Worm (Caenorhabditis elegans) whole organism, mixed stage, embryonic: ENCODE measurements around the gene srw-121.

ENCODE experiments used
- M03D4.4 ChIP-seq: sonication (generic microtip); optimal IDR thresholded peaks from 2 replicates; lab custom pipeline; 2017; ENCODE audit warnings: mild to moderate bottlenecking, missing genetic modification characterization, missing compliant biosample characterization
- bed-3 ChIP-seq: fragments of 200-800 bp; sonication (Bioruptor generic); optimal IDR thresholded peaks from 3 replicates; lab custom pipeline; 2018; ENCODE audit warnings: mild to moderate bottlenecking, missing genetic modification characterization, moderate library complexity, missing compliant biosample characterization
- ceh-39 ChIP-seq: fragments of 150-350 bp; optimal IDR thresholded peaks from 2 replicates; lab custom pipeline; 2014; ENCODE audit warnings: missing biosample characterization, missing genetic modification characterization
- ceh-43 ChIP-seq: fragments of 200-800 bp; sonication (Bioruptor generic); optimal IDR thresholded peaks from 2 replicates; lab custom pipeline; 2018; ENCODE audit warnings: mild to moderate bottlenecking, missing genetic modification characterization, moderate library complexity, missing compliant biosample characterization
- ceh-83 ChIP-seq: fragments of 200-800 bp; sonication (Bioruptor generic); optimal IDR thresholded peaks from 2 replicates; lab custom pipeline; 2018; ENCODE audit warnings: mild to moderate bottlenecking, missing genetic modification characterization, missing compliant biosample characterization
- ces-1 ChIP-seq: fragments of 150-350 bp; optimal IDR thresholded peaks from 2 replicates; lab custom pipeline; 2014; ENCODE audit warnings: missing biosample characterization, missing genetic modification reagents, missing genetic modification characterization
- cnd-1 ChIP-seq: fragments of 200-800 bp; sonication (Bioruptor generic); optimal IDR thresholded peaks from 2 replicates; lab custom pipeline; 2018; ENCODE audit warnings: mild to moderate bottlenecking, missing genetic modification characterization, missing compliant biosample characterization
- drap-1 ChIP-seq: fragments of 200-800 bp; sonication (Bioruptor generic); optimal IDR thresholded peaks from 3 replicates; lab custom pipeline; 2018; ENCODE audit warnings: mild to moderate bottlenecking, missing genetic modification characterization, missing compliant biosample characterization
- elt-3 ChIP-seq: fragments of 150-350 bp; optimal IDR thresholded peaks from 2 replicates; lab custom pipeline; 2014; ENCODE audit warnings: missing biosample characterization, missing genetic modification characterization
- flh-1 ChIP-seq: fragments of 200-800 bp; sonication (Bioruptor generic); optimal IDR thresholded peaks from 2 replicates; lab custom pipeline; 2018; ENCODE audit warnings: mild to moderate bottlenecking, missing genetic modification characterization, moderate library complexity, missing compliant biosample characterization
- ham-2 ChIP-seq: fragments of 200-800 bp; sonication (Bioruptor generic); optimal IDR thresholded peaks from 2 replicates; lab custom pipeline; 2018; ENCODE audit warnings: mild to moderate bottlenecking, missing genetic modification characterization, missing compliant biosample characterization
- hlh-1 ChIP-seq: fragments of 150-350 bp; optimal IDR thresholded peaks from 2 replicates; lab custom pipeline; 2014; ENCODE audit warnings: missing biosample characterization, missing genetic modification reagents, missing genetic modification characterization
- lin-13 ChIP-seq: fragments of 150-350 bp; optimal IDR thresholded peaks from 2 replicates; lab custom pipeline; 2014; ENCODE audit warnings: missing biosample characterization, missing genetic modification characterization
- lsy-2 ChIP-seq: fragments of 150-350 bp; optimal IDR thresholded peaks from 2 replicates; lab custom pipeline; 2014; ENCODE audit warnings: missing biosample characterization, missing genetic modification characterization
- mab-5 ChIP-seq: fragments of 150-350 bp; optimal IDR thresholded peaks from 2 replicates; lab custom pipeline; 2014; ENCODE audit warnings: missing biosample characterization, missing genetic modification characterization
- mep-1 ChIP-seq: fragments of 150-350 bp; optimal IDR thresholded peaks from 2 replicates; lab custom pipeline; 2017; ENCODE audit warnings: missing biosample characterization, missing genetic modification reagents, missing genetic modification characterization, inconsistent platforms
- mls-2 ChIP-seq: sonication (generic microtip); optimal IDR thresholded peaks from 2 replicates; lab custom pipeline; 2016; ENCODE audit warnings: mild to moderate bottlenecking, missing genetic modification characterization, moderate library complexity, missing compliant biosample characterization
- nhr-12 ChIP-seq: fragments of 150-350 bp; optimal IDR thresholded peaks from 2 replicates; lab custom pipeline; 2014; ENCODE audit warnings: missing biosample characterization, missing genetic modification characterization
- nhr-237 ChIP-seq: fragments of 150-350 bp; optimal IDR thresholded peaks from 2 replicates; lab custom pipeline; 2014; ENCODE audit warnings: missing biosample characterization, missing genetic modification characterization
- nhr-28 ChIP-seq: fragments of 150-350 bp; optimal IDR thresholded peaks from 2 replicates; lab custom pipeline; 2014; ENCODE audit warnings: missing biosample characterization, missing genetic modification characterization
- nhr-76 ChIP-seq: sonication (generic microtip); optimal IDR thresholded peaks from 2 replicates; lab custom pipeline; 2017; ENCODE audit warnings: missing biosample characterization, missing genetic modification characterization
- pha-4 ChIP-seq: fragments of 150-350 bp; optimal IDR thresholded peaks from 2 replicates; lab custom pipeline; 2018; ENCODE audit warnings: missing biosample characterization, missing genetic modification reagents, missing genetic modification characterization
- snpc-4 ChIP-seq: fragments of 150-350 bp; optimal IDR thresholded peaks from 2 replicates; lab custom pipeline; 2014; ENCODE audit warnings: missing biosample characterization, missing genetic modification characterization
- sptf-1 ChIP-seq: sonication (generic microtip); optimal IDR thresholded peaks from 2 replicates; lab custom pipeline; 2017; ENCODE audit warnings: mild to moderate bottlenecking, missing genetic modification characterization, moderate library complexity, missing compliant biosample characterization
- tbx-8 ChIP-seq: fragments of 200-800 bp; sonication (Bioruptor generic); optimal IDR thresholded peaks from 2 replicates; lab custom pipeline; 2018; ENCODE audit warnings: mild to moderate bottlenecking, missing genetic modification characterization, moderate library complexity, missing compliant biosample characterization
- unc-120 ChIP-seq: sonication (generic microtip); optimal IDR thresholded peaks from 2 replicates; lab custom pipeline; 2017; ENCODE audit warnings: missing genetic modification characterization, missing compliant biosample characterization; ENCODE audit not compliant: poor library complexity, severe bottlenecking
- unc-39 ChIP-seq: fragments of 150-350 bp; optimal IDR thresholded peaks from 2 replicates; lab custom pipeline; 2014; ENCODE audit warnings: missing biosample characterization, missing genetic modification characterization
- unc-62 ChIP-seq: fragments of 150-350 bp; optimal IDR thresholded peaks from 2 replicates; lab custom pipeline; 2014; ENCODE audit warnings: missing biosample characterization, missing genetic modification reagents, missing genetic modification characterization
- zip-8 ChIP-seq: fragments of 150-350 bp; optimal IDR thresholded peaks from 2 replicates; lab custom pipeline; 2014; ENCODE audit warnings: missing biosample characterization, missing genetic modification characterization
- ztf-11 ChIP-seq: fragments of 150-350 bp; optimal IDR thresholded peaks from 2 replicates; lab custom pipeline; 2014; ENCODE audit warnings: missing biosample characterization, missing genetic modification characterization

The srw-121 gene

DNA sequence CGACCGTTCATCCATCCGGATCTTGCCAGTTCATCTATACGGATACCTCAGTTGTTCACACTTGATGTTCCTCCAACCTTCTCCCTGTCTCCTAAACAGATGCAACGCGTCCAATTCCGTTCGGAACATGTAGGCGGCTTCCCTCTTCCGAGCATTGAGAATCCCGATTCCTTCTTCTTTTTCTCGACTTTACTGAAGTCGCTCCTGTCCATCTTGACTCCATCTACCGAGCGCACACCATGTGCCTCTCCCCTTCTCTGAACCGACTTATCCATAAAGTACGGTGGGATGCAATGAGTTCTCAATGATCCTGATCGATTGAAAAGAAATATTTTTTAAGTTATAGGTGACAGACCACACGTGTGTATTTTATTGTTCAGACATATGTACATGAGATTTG lies 675 bp upstream of the srw-121 start:
- TF ChIP-seq mab-5 (tag; lab: Kevin White, UChicago) (no peak), ceh-43 (no peak), hlh-1 (tag; lab: Kevin White, UChicago) (no peak)
- TF ChIP-seq, all 35 proteins: peak for 0

DNA sequence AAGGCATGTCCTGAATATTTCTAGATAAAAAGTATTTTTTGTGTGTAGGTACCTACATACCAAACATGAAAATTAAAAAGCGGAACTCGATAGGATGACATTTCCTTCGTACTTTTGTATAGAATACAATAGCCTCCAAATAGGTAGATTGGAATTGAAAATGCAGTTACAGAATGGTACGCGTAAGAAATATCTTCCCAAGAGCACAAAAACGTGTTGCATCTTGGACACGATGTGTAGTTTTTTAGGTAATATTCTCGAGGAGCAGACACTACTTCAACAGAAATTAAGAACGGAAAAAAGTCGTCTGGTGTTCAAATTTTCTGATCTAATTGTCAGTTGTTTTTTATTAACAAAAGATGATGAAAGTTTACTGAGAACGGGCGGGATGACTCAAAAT lies 4.0 kb downstream of the srw-121 start, which contains the start of gene srh-85:
Gene srh-85 (minus strand): TSS at position 101 of the 400 bp plus-strand sequence.
- TF ChIP-seq cnd-1 (tag; lab: Kevin White, UChicago), result no peak
- TF ChIP-seq ceh-39, result no peak
- TF ChIP-seq ham-2 (GFP tag; lab: Kevin White, UChicago), result no peak
- TF ChIP-seq nhr-28 (tag; lab: Kevin White, UChicago), result no peak
- TF ChIP-seq nhr-76, result no peak
- no peak for TF ChIP-seq zip-8 (tag; lab: Kevin White, UChicago)
- no peak for TF ChIP-seq unc-120 (tag; lab: Kevin White, UChicago)
- no peak for TF ChIP-seq snpc-4 (tag; lab: Kevin White, UChicago)
- no peak for TF ChIP-seq bed-3 (GFP tag; lab: Kevin White, UChicago)
- no peak for TF ChIP-seq mep-1 (tag; lab: Kevin White, UChicago)
- no peak for TF ChIP-seq mls-2 (tag; lab: Kevin White, UChicago)
- TF ChIP-seq sptf-1, result no peak
- no peak for TF ChIP-seq ces-1
- TF ChIP-seq ceh-83 (GFP tag; lab: Kevin White, UChicago), result no peak

DNA sequence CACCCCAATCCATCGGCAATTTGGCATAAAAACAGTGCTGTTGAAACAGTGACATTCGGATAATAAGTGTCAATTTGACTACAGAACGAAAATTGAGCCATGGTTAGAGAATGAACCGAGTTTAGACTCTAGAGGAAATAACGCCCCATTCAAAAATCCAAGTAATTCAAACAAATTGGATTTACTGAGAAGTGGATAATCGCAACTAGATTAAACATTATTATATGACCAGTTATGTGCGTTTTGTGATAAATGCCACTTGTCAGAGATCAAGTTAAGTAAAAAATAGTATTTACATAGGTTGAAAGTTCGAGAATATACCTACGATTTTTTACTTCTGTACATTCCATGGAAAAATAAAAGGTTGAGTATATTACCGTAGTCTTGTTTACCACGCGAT lies 6.1 kb downstream of the srw-121 start, which contains the start of gene srw-139:
Gene srw-139 (minus strand): TSS at position 101 of the 400 bp plus-strand sequence.
- no peak for TF ChIP-seq ceh-83 (GFP tag; lab: Kevin White, UChicago)
- no peak for TF ChIP-seq hlh-1 (tag; lab: Kevin White, UChicago)
- TF ChIP-seq lsy-2 (tag; lab: Kevin White, UChicago), result no peak
- TF ChIP-seq flh-1 (GFP tag; lab: Kevin White, UChicago), result no peak
- no peak for TF ChIP-seq nhr-76
- no peak for TF ChIP-seq snpc-4 (tag; lab: Kevin White, UChicago)
- TF ChIP-seq ceh-39, result no peak
- no peak for TF ChIP-seq bed-3 (GFP tag; lab: Kevin White, UChicago)
- no peak for TF ChIP-seq mls-2 (tag; lab: Kevin White, UChicago)
- no peak for TF ChIP-seq lin-13
- TF ChIP-seq unc-62 (GFP tag; lab: Kevin White, UChicago), result no peak
- no peak for TF ChIP-seq ham-2 (GFP tag; lab: Kevin White, UChicago)
- TF ChIP-seq nhr-12, result no peak
- no peak for TF ChIP-seq pha-4
- TF ChIP-seq ztf-11 (tag; lab: Kevin White, UChicago), result no peak
- TF ChIP-seq mab-5 (tag; lab: Kevin White, UChicago), result no peak
- TF ChIP-seq cnd-1 (tag; lab: Kevin White, UChicago), result no peak
- no peak for TF ChIP-seq zip-8 (tag; lab: Kevin White, UChicago)
- TF ChIP-seq unc-39 (tag; lab: Kevin White, UChicago), result no peak
- no peak for TF ChIP-seq unc-120 (tag; lab: Kevin White, UChicago)
- TF ChIP-seq, all 35 proteins: peak for 0

DNA sequence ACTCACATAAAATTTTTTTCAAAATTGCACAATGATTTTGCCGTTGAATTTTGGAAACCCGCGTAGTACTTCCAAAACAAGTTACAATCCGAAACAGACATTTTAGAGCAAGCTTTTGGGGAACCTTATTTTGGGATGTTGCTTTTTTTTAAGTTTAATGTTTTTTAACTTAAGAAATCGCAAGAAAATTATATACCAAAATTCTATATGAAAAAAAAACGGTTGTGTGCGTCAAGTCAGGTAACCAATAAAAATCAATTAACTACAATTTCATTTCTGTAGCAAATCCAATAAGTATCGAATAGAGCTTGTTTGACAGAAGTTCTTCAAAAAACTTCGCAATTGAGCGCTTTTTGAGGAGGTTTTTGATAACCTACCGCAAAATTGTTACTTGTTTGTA lies 8.0 kb downstream of the srw-121 start, which contains the start of gene srw-117:
Gene srw-117 (minus strand): TSS at position 101 of the 400 bp plus-strand sequence.
- TF ChIP-seq nhr-28 (tag; lab: Kevin White, UChicago) (no peak), elt-3 (no peak)

DNA sequence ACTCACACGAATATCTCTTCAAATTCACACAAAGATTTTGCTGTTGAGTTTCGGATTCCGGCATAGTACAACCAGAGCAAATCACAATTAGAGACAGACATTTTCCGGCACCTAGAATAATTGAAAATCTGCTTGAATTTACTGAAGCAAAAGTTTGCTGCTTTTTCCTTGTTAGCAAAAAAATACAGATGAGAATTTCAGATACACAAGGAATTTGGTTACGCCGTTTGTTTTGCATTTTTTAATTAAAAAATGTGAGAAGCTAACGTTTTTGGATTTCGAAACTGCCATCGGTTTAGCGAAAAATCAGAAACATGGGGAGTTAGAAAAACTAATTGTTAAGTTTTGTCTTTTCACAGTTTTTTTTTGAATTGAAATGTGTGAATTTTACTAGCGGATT lies 11.4 kb downstream of the srw-121 start, which contains the start of gene srw-118:
Gene srw-118 (minus strand): TSS at position 101 of the 400 bp plus-strand sequence.
- TF ChIP-seq sptf-1, result no peak
- TF ChIP-seq drap-1, result no peak
- TF ChIP-seq unc-39 (tag; lab: Kevin White, UChicago), result no peak
- TF ChIP-seq unc-62 (GFP tag; lab: Kevin White, UChicago), result no peak
- TF ChIP-seq ham-2 (GFP tag; lab: Kevin White, UChicago), result no peak
- TF ChIP-seq nhr-28 (tag; lab: Kevin White, UChicago), result no peak
- no peak for TF ChIP-seq ceh-43
- no peak for TF ChIP-seq ztf-11 (tag; lab: Kevin White, UChicago)
- TF ChIP-seq cnd-1 (tag; lab: Kevin White, UChicago), result no peak
- TF ChIP-seq tbx-8 (GFP tag; lab: Kevin White, UChicago), result no peak
- no peak for TF ChIP-seq zip-8 (tag; lab: Kevin White, UChicago)

DNA sequence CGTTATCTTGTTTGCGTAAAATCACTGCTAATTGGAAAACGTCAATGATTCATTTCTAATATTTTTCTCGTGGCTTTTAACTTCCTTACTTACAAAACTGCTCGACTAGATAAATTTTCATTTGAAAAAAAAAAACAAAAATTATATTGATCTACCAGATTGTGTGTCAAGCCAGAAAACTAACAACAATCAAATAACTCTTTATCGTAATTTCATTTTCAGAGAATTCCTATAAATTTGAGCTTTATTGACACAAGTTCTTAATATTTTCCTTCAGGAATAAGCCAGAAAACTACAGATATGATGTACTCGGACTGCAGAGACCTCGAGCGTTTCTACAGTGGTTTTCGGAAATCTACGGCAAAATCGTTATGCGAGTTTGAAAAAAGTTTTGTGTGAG lies 15.1 kb downstream of the srw-121 start, which contains the start of gene srw-124:
Gene srw-124 (plus strand): TSS at position 301 of the 400 bp plus-strand sequence.
- TF ChIP-seq ceh-43, result no peak
- no peak for TF ChIP-seq mep-1 (tag; lab: Kevin White, UChicago)
- no peak for TF ChIP-seq unc-120 (tag; lab: Kevin White, UChicago)
- TF ChIP-seq pha-4, result no peak
- no peak for TF ChIP-seq ztf-11 (tag; lab: Kevin White, UChicago)
- TF ChIP-seq drap-1, result no peak
- no peak for TF ChIP-seq unc-39 (tag; lab: Kevin White, UChicago)
- no peak for TF ChIP-seq tbx-8 (GFP tag; lab: Kevin White, UChicago)
- no peak for TF ChIP-seq mls-2 (tag; lab: Kevin White, UChicago)
- no peak for TF ChIP-seq flh-1 (GFP tag; lab: Kevin White, UChicago)
- TF ChIP-seq lsy-2 (tag; lab: Kevin White, UChicago), result no peak
- TF ChIP-seq hlh-1 (tag; lab: Kevin White, UChicago), result no peak
- no peak for TF ChIP-seq sptf-1
- TF ChIP-seq M03D4.4 (tag; lab: Kevin White, UChicago), result no peak
- TF ChIP-seq snpc-4 (tag; lab: Kevin White, UChicago), result no peak
- no peak for TF ChIP-seq nhr-237 (tag; lab: Kevin White, UChicago)
- no peak for TF ChIP-seq nhr-12
- no peak for TF ChIP-seq ham-2 (GFP tag; lab: Kevin White, UChicago)
- no peak for TF ChIP-seq elt-3
